Fruit fly (Drosophila melanogaster) whole organism, pupa: ENCODE results near the gene Gbeta13F.

Experiments used
- CG10348 ChIP-seq: fragments of 200-800 bp; sonication (Bioruptor generic); IDR thresholded peaks from 2 replicates; pipeline ENCODE4 v1.3.6; 2022; ENCODE audit warnings: missing biosample characterization, missing genetic modification characterization
- CG12605 ChIP-seq: fragments of 200-800 bp; sonication (Bioruptor generic); IDR thresholded peaks from 2 replicates; pipeline ENCODE4 v1.3.6; 2022; ENCODE audit warnings: missing biosample characterization, missing genetic modification characterization
- CG13204 ChIP-seq: fragments of 200-800 bp; sonication (Bioruptor generic); optimal IDR thresholded peaks from 2 replicates; lab custom pipeline; 2018; ENCODE audit warnings: missing biosample characterization, mild to moderate bottlenecking, missing genetic modification characterization, moderate library complexity
- CG14655 ChIP-seq: fragments of 200-800 bp; sonication (Bioruptor generic); optimal IDR thresholded peaks from 3 replicates; lab custom pipeline; 2017; ENCODE audit warnings: mild to moderate bottlenecking, missing biosample characterization, missing genetic modification reagents, missing genetic modification characterization
- CG15710 ChIP-seq: fragments of 200-800 bp; sonication (Bioruptor generic); optimal IDR thresholded peaks from 2 replicates; lab custom pipeline; 2018; ENCODE audit warnings: missing biosample characterization, mild to moderate bottlenecking, missing genetic modification characterization, moderate library complexity
- CG32121 ChIP-seq: fragments of 200-800 bp; sonication (Bioruptor generic); IDR thresholded peaks from 2 replicates; pipeline ENCODE4 v1.3.6; 2022; ENCODE audit warnings: missing biosample characterization, missing genetic modification characterization
- CG34367 ChIP-seq: fragments of 200-800 bp; sonication (Bioruptor generic); optimal IDR thresholded peaks from 2 replicates; lab custom pipeline; 2018; ENCODE audit warnings: missing biosample characterization, mild to moderate bottlenecking, missing genetic modification characterization
- CG4496 ChIP-seq: fragments of 200-800 bp; sonication (Bioruptor generic); IDR thresholded peaks from 3 replicates; pipeline ENCODE4 v1.3.6; 2022; ENCODE audit warnings: missing biosample characterization, missing genetic modification characterization
- CG8159 ChIP-seq: fragments of 200-800 bp; sonication (Bioruptor generic); optimal IDR thresholded peaks from 3 replicates; lab custom pipeline; 2018; ENCODE audit warnings: missing biosample characterization, mild to moderate bottlenecking, missing genetic modification characterization, moderate library complexity
- CG8301 ChIP-seq: fragments of 200-800 bp; sonication (Bioruptor generic); optimal IDR thresholded peaks from 2 replicates; lab custom pipeline; 2018; ENCODE audit warnings: missing biosample characterization, mild to moderate bottlenecking, missing genetic modification characterization
- CG9948 ChIP-seq: fragments of 200-800 bp; sonication (Bioruptor generic); optimal IDR thresholded peaks from 2 replicates; lab custom pipeline; 2018; ENCODE audit warnings: missing biosample characterization, mild to moderate bottlenecking, missing genetic modification characterization, moderate library complexity
- D1 ChIP-seq: fragments of 200-800 bp; sonication (Bioruptor generic); optimal IDR thresholded peaks from 2 replicates; lab custom pipeline; 2018; ENCODE audit warnings: missing biosample characterization, mild to moderate bottlenecking, missing genetic modification characterization, moderate library complexity
- EcR ChIP-seq: fragments of 200-800 bp; sonication (Bioruptor generic); optimal IDR thresholded peaks from 3 replicates; lab custom pipeline; 2019; ENCODE audit warnings: missing biosample characterization, missing genetic modification characterization, mild to moderate bottlenecking, moderate library complexity, missing genetic modification reagents
- Ets98B ChIP-seq: fragments of 200-800 bp; sonication (Bioruptor generic); IDR thresholded peaks from 2 replicates; pipeline ENCODE4 v1.3.6; 2022; ENCODE audit warnings: missing biosample characterization, missing genetic modification characterization
- Pif1A ChIP-seq: fragments of 200-800 bp; sonication (Bioruptor generic); optimal IDR thresholded peaks from 3 replicates; lab custom pipeline; 2016; ENCODE audit warnings: missing biosample characterization, missing genetic modification characterization
- Pif1B ChIP-seq: fragments of 200-800 bp; sonication (Bioruptor generic); optimal IDR thresholded peaks from 3 replicates; lab custom pipeline; 2016; ENCODE audit warnings: missing biosample characterization, missing genetic modification characterization
- Snoo ChIP-seq: fragments of 200-800 bp; sonication (Bioruptor generic); optimal IDR thresholded peaks from 3 replicates; lab custom pipeline; 2017; ENCODE audit warnings: missing biosample characterization, mild to moderate bottlenecking, missing genetic modification characterization, inconsistent platforms
- fd96Ca ChIP-seq: fragments of 200-800 bp; sonication (Bioruptor generic); IDR thresholded peaks from 3 replicates; pipeline ENCODE4 v1.3.6; 2022; ENCODE audit warnings: missing biosample characterization, missing genetic modification characterization
- gl ChIP-seq: fragments of 200-800 bp; sonication (Bioruptor generic); optimal IDR thresholded peaks from 2 replicates; lab custom pipeline; 2018; ENCODE audit warnings: missing biosample characterization, mild to moderate bottlenecking, missing genetic modification characterization
- rn ChIP-seq: fragments of 200-800 bp; sonication (Bioruptor generic); IDR thresholded peaks from 2 replicates; pipeline ENCODE4 v1.3.6; 2022; ENCODE audit warnings: missing biosample characterization, missing genetic modification characterization

Gbeta13F gene

dm6 chrX:15891606-15892345 is 31.9 kb downstream of the Gbeta13F start, which contains the start of gene shi:
TSS of gene shi (plus strand) at chrX:15892116.
- no peak for TF ChIP-seq EcR (GFP tag; lab: Kevin White, UChicago)
- no peak for TF ChIP-seq Pif1A (GFP tag; lab: Kevin White, UChicago)
- TF ChIP-seq gl (tag; lab: Kevin White, UChicago) = no peak

dm6 chrX:15893732-15894264 is 33.9 kb downstream of the Gbeta13F start:
- no peak for TF ChIP-seq rn (GFP tag; lab: Robert Waterston, UW)
- TF ChIP-seq CG8301 (tag; lab: Kevin White, UChicago) = no peak
- TF ChIP-seq EcR (GFP tag; lab: Kevin White, UChicago) = no peak
- no peak for TF ChIP-seq CG4496
- no peak for TF ChIP-seq fd96Ca (GFP tag; lab: Robert Waterston, UW)
- TF ChIP-seq CG10348 (GFP tag; lab: Robert Waterston, UW) = no peak
- TF ChIP-seq CG13204 (GFP tag; lab: Kevin White, UChicago) = no peak
- no peak for TF ChIP-seq Ets98B (GFP tag; lab: Robert Waterston, UW)

DNA sequence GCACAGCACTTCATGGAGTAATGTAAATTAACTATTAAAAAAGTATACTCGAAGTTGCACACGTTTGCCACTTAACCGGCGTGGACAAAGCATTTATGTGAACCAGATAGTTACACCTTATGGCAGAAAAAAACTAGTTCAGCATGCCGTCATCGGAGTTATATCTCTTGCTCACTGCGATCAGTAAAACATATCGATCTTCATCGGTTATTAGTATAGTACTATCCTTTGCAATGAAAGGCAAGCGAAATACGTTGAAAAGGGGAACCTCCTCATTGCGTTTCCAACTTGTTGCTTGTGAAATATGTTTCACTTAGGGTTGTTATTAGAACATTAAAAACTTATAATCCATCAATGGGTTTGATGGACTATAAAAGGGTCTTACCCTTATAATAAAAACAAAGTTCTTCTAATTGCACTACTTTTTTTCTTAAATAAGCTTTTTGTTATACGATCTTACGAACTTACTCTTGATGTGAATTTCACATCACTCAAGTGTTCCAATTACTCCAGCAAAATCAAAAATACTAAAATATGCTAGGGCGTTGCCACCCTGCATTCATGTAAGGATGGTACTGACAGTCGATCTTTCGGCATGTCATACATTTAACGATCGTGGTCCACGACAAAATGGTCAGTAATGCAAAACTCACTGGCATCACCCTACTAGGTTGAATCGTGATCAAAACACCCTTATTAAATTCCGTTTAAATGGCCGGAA is 49.8 kb downstream of the Gbeta13F start, which contains the start of gene CycD:
TSS of gene CycD (minus strand) at position 113 of the 721 bp plus-strand sequence.
- TF ChIP-seq Pif1A (GFP tag; lab: Kevin White, UChicago) = no peak
- no peak for TF ChIP-seq Snoo (tag; lab: Kevin White, UChicago)
- no peak for TF ChIP-seq Pif1B (GFP tag; lab: Kevin White, UChicago)
- TF ChIP-seq CG12605 (GFP tag; lab: Robert Waterston, UW) = no peak
- no peak for TF ChIP-seq CG4496
- TF ChIP-seq D1 (tag; lab: Kevin White, UChicago) = no peak
- no peak for TF ChIP-seq CG9948
- no peak for TF ChIP-seq EcR (GFP tag; lab: Kevin White, UChicago)

- no peak for TF ChIP-seq CG14655 (GFP tag; lab: Kevin White, UChicago)
- TF ChIP-seq Snoo (tag; lab: Kevin White, UChicago) = no peak
- no peak for TF ChIP-seq Pif1A (GFP tag; lab: Kevin White, UChicago)
- TF ChIP-seq EcR (GFP tag; lab: Kevin White, UChicago) = no peak
- no peak for TF ChIP-seq CG12605 (GFP tag; lab: Robert Waterston, UW)
- no peak for TF ChIP-seq rn (GFP tag; lab: Robert Waterston, UW)
- TF ChIP-seq CG8301 (tag; lab: Kevin White, UChicago) = no peak
- TF ChIP-seq D1 (tag; lab: Kevin White, UChicago) = no peak
- TF ChIP-seq CG9948 = no peak
- no peak for TF ChIP-seq CG32121 (GFP tag; lab: Robert Waterston, UW)
- TF ChIP-seq fd96Ca (GFP tag; lab: Robert Waterston, UW) = no peak
- no peak for TF ChIP-seq CG34367
- no peak for TF ChIP-seq CG4496
- no peak for TF ChIP-seq gl (tag; lab: Kevin White, UChicago)
- no peak for TF ChIP-seq CG10348 (GFP tag; lab: Robert Waterston, UW)
- no peak for TF ChIP-seq CG8159 (tag; lab: Kevin White, UChicago)
- TF ChIP-seq CG15710 (tag; lab: Kevin White, UChicago) = no peak
- TF ChIP-seq Pif1B (GFP tag; lab: Kevin White, UChicago) = no peak
These were observed 50.7 kb downstream of the Gbeta13F start, which contains the start of gene Lrp4 for dm6 chrX:15910570-15910969. TSS of gene Lrp4 (plus strand) at chrX:15910870.
